Worm (Caenorhabditis elegans) whole organism, midembryonic: ENCODE results near the gene H12I13.6.

Experiments used
- T22C8.4 ChIP-seq: fragments of 200-800 bp; sonication (Bioruptor generic); IDR thresholded peaks from 2 replicates; pipeline ENCODE4 v1.3.6; 2022; ENCODE audit warnings: missing genetic modification characterization, missing compliant biosample characterization
- cog-1 ChIP-seq: sonication (generic microtip); optimal IDR thresholded peaks from 2 replicates; lab custom pipeline; 2016; ENCODE audit warnings: missing genetic modification characterization, missing compliant biosample characterization
- flt-1 ChIP-seq: fragments of 200-800 bp; sonication (Bioruptor generic); IDR thresholded peaks from 2 replicates; pipeline ENCODE4 v1.3.6; 2022; ENCODE audit warnings: missing genetic modification characterization, missing compliant biosample characterization
- klf-2 ChIP-seq: fragments of 200-800 bp; sonication (Bioruptor generic); conservative IDR thresholded peaks from 2 replicates; pipeline ENCODE4 v1.3.6; 2022; ENCODE audit warnings: missing genetic modification reagents, missing genetic modification characterization, missing compliant biosample characterization
- med-1 ChIP-seq: sonication (generic microtip); optimal IDR thresholded peaks from 2 replicates; lab custom pipeline; 2017; ENCODE audit warnings: missing genetic modification characterization, mild to moderate bottlenecking, missing compliant biosample characterization, antibody characterized with exemption, missing genetic modification reagents; ENCODE audit not compliant: insufficient read depth
- ref-1 ChIP-seq: fragments of 200-800 bp; sonication (Bioruptor generic); conservative IDR thresholded peaks from 2 replicates; pipeline ENCODE4 v1.3.6; 2022; ENCODE audit warnings: missing genetic modification reagents, missing genetic modification characterization, missing compliant biosample characterization
- tab-1 ChIP-seq: fragments of 200-800 bp; sonication (Bioruptor generic); IDR thresholded peaks from 2 replicates; pipeline ENCODE4 v1.3.6; 2022; ENCODE audit warnings: missing genetic modification characterization, missing compliant biosample characterization
- ztf-23 ChIP-seq: fragments of 200-800 bp; sonication (Bioruptor generic); IDR thresholded peaks from 2 replicates; pipeline ENCODE4 v1.3.6; 2022; ENCODE audit warnings: missing genetic modification reagents, missing genetic modification characterization, missing compliant biosample characterization
- ztf-29 ChIP-seq: fragments of 200-800 bp; sonication (Bioruptor generic); IDR thresholded peaks from 2 replicates; pipeline ENCODE4 v1.3.6; 2022; ENCODE audit warnings: missing genetic modification reagents, missing genetic modification characterization, missing compliant biosample characterization

Gene H12I13.6

DNA sequence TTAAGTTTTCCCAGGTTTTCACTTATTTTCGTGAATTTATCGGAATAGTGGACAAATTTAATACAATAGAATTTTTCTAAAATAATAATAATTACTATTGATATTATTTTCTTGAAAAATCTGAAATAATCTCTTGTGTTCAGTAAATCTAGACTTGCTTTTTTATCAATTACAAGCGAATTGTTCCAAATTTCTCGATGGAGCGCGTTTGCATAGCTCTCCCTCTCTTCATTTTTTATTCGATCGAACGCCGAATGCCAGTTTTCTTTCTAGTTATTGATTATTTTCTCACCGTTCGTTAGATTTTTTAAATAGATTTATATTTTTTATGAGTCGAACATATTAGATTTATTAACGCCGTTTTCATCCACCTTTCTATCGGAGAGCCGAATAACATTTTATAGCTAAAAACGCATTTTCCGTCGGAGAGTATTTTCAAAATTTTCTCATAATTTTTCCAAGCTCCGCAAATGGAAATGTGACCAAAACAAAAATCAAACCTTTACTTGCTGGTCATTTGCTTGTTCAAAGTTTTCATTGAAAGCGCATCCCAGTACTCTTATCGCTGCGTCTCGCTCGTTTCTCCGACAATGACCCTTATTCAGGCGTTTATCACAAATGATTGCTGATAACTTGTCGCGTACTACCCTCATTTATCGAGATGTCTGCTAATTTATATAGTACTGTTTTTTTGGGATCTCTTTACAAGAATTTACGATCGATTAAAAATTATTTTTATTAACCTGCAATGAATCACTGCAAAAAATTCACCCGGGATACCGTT, 45.1 kb downstream of the H12I13.6 start:
- TF ChIP-seq T22C8.4 (GFP tag; lab: Robert Waterston, UW) (no peak), med-1 (no peak), klf-2 (GFP tag; lab: Robert Waterston, UW) (no peak)

DNA sequence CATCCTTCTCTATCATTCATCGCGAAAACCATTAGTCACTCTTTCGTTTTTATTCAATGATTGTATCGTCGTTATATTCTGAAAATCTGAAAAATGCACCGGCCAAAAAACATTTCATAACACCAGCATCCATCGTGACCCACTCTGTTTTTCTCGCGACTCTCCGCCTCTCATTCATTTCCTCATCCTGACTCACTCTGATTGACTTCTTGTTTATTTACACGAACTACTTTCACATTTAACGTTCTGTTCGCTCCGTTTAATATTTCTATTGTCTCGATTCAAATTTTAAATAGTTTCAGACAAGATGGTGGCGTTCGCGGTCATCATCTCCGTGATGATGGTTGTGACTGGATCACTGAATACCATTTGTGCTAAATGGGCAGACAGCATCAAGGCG, 45.8 kb downstream of the H12I13.6 start, which contains the start of gene C29H12.2:
Gene C29H12.2 (plus strand): TSS at position 297 of the 400 bp plus-strand sequence.
- TF ChIP-seq flt-1 = no peak
- TF ChIP-seq T22C8.4 (GFP tag; lab: Robert Waterston, UW) = no peak
- no peak for TF ChIP-seq tab-1
- no peak for TF ChIP-seq ztf-29
- no peak for TF ChIP-seq klf-2 (GFP tag; lab: Robert Waterston, UW)
- no peak for TF ChIP-seq cog-1 (tag; lab: Kevin White, UChicago)
- no peak for TF ChIP-seq med-1
- no peak for TF ChIP-seq ref-1 (GFP tag; lab: Robert Waterston, UW)
- TF ChIP-seq ztf-23 = no peak

DNA sequence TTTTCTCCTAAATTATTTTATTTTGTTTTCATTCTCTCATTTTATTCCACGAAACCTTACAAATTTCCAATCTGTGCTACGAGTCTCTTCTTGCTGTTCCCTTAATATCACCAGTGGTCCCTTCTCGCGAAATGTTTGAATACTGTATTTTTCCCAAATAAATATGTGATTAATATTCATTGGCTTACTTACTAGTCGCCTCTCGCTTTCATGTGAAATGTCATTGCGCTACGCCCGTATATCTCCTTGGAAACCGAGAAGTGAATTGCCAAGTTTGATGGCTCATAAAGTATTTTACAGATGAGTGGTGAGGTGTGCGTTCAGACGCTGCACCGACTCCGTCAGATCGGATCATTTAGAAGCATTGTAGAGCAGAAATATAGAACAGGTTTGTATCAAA, 47.6 kb downstream of the H12I13.6 start, which contains the start of gene rars-2:
Gene rars-2 (plus strand): TSS at position 301 of the 400 bp plus-strand sequence.
- TF ChIP-seq flt-1 (no peak), cog-1 (tag; lab: Kevin White, UChicago) (no peak), med-1 (no peak), tab-1 (no peak), klf-2 (GFP tag; lab: Robert Waterston, UW) (no peak), ref-1 (GFP tag; lab: Robert Waterston, UW) (no peak), ztf-29 (no peak), T22C8.4 (GFP tag; lab: Robert Waterston, UW) (no peak), ztf-23 (no peak)
